Worm (Caenorhabditis elegans): ENCODE measurements around the gene coq-6.

The coq-6 gene

DNA sequence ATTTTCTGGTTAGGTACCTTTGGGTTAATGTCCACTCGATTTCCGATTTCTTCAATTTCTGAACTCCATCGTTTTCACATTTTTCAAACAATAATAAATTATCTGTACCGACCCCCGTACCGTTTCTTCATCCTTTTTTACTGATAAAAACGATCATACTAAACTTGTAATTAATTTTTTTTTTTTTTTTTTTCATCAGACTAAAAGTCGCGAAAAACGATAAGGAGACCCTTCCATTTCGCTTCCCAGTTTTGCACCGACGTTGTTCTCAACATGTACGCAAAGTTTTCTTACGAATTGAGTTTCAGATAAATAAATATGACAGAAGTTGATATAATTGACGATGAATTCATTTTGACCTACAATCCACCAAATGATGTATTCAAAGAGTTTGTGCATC is 15.4 kb upstream of the coq-6 start, which contains the start of gene F44A2.7:
F44A2.7 (plus strand) TSS at position 301 of the 400 bp plus-strand sequence.
- TF ChIP-seq gmeb-1 (tag; optimal IDR thresholded peaks at IDR 0.05) (no peak), ztf-1 (GFP tag; conservative IDR thresholded peaks at IDR 0.05) (no peak), mdl-1 (tag; optimal IDR thresholded peaks at IDR 0.05) (no peak), zag-1 (tag; optimal IDR thresholded peaks at IDR 0.05) (no peak), dmd-4 (tag; optimal IDR thresholded peaks at IDR 0.05) (no peak), nhr-129 (tag; optimal IDR thresholded peaks at IDR 0.05) (no peak), crh-2 (tag; optimal IDR thresholded peaks at IDR 0.05) (no peak), ztf-4 (tag; optimal IDR thresholded peaks at IDR 0.05) (no peak), unc-39 (tag; optimal IDR thresholded peaks at IDR 0.05) (no peak), lsy-2 (tag; optimal IDR thresholded peaks at IDR 0.05) (no peak), peb-1 (tag; optimal IDR thresholded peaks at IDR 0.05) (no peak), nhr-10 (tag; optimal IDR thresholded peaks at IDR 0.05) (no peak), skn-1 (tag; optimal IDR thresholded peaks at IDR 0.05) (no peak), mbf-1 (tag; optimal IDR thresholded peaks at IDR 0.05) (no peak), aly-2 (tag; optimal IDR thresholded peaks at IDR 0.05) (no peak), nhr-237 (tag; optimal IDR thresholded peaks at IDR 0.05) (no peak), ama-1 (optimal IDR thresholded peaks at IDR 0.05) (no peak), ceh-16 (tag; optimal IDR thresholded peaks at IDR 0.05) (no peak), mab-5 (tag; optimal IDR thresholded peaks at IDR 0.05) (no peak)

DNA sequence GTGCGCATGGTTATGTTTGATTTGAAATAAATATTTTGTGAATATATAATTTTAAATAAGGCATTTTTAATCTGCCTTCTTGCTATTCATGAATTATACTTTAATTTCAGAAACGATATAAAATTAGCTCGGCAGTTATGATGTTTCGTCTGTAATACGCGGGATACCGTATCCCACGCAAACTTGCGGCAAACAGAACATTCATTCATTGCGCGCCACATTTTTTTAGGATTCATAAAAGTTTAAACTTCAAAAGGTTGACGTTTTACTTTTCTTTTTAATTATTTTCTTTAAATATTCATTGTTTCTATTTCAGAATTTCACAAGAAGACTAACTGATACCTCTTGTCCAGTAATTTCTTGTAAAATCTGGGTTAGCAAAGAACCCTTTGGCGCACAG is 13.7 kb upstream of the coq-6 start, which contains the start of gene tag-153:
tag-153 (plus strand) TSS at position 200 of the 400 bp plus-strand sequence.
- TF ChIP-seq lin-11 (tag; optimal IDR thresholded peaks at IDR 0.05) (no peak), R02D3.7 (tag; optimal IDR thresholded peaks at IDR 0.05) (no peak), egl-27 (tag; optimal IDR thresholded peaks at IDR 0.05) (no peak), blmp-1 (tag; optimal IDR thresholded peaks at IDR 0.05; ENCODE audit: insufficient read depth) (no peak)

DNA sequence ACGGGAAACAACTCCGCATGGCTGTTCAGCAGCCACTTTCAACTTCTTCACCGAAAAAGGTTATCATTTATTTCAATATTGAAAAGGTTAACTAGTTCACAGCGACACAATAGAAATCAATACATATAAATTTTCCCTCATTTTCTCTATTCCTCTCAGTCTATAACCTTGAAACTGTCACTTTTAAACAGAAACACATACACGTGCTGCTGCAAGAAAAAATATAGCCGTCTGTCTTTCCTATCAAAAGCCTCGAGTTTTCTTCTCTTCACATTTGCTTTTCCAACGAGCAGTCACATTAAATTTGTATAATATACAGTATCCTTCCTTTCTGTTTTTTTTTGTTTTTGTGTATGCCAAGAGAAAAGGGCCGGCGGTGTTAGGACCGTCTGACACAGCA is 12.4 kb upstream of the coq-6 start:
- peak; percentile 58 for TF ChIP-seq nhr-25 (tag; optimal IDR thresholded peaks at IDR 0.05)
- TF ChIP-seq blmp-1 (tag; optimal IDR thresholded peaks at IDR 0.05; ENCODE audit: insufficient read depth): peak; percentile 76
- peak; percentile 1 for TF ChIP-seq C34F6.9 (tag; optimal IDR thresholded peaks at IDR 0.05)
- TF ChIP-seq alr-1 (tag; optimal IDR thresholded peaks at IDR 0.05): no peak

DNA sequence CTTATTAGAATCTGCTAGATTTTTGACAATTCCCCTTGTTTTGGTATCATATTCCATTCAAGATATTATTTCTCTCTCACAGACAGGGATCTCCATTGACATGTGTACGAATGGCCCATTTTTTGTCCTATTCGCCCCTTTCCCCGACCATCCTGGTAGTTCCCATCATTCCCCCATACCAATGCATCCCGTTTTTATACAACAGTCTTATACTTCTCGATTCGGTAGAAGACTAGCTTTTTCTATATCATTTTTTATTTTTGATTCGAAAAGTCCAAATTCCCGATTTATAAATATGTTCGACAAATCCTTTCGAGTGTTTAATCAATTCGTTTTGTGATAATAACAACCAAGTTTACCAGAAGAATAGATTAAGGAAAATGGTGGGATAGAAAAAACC is 9.7 kb upstream of the coq-6 start:
- no peak for TF ChIP-seq egl-27 (tag; optimal IDR thresholded peaks at IDR 0.05)
- no peak for TF ChIP-seq gmeb-1 (tag; optimal IDR thresholded peaks at IDR 0.05)
- TF ChIP-seq ama-1 (optimal IDR thresholded peaks at IDR 0.05): peak; percentile 45
- no peak for TF ChIP-seq blmp-1 (tag; optimal IDR thresholded peaks at IDR 0.05; ENCODE audit: insufficient read depth)

DNA sequence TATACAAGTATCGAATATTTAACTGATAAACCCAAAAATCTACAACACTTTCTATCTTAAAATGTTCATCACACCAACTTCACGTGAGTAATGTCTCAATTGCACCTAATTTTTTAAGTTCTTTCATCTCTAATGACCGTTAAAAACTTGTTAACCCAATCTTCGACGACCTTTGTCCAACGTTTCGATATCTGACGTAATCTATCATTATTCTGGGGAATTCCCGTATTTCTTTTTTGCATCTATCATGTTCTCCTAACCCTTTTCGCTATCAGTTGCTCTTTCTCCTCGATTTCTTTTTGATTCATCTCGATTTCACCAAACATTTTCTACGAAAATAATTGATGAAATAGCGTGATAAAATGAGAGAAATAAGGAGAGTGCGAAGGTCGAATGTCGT is 8.9 kb upstream of the coq-6 start:
- no peak for TF ChIP-seq lin-11 (tag; optimal IDR thresholded peaks at IDR 0.05)
- TF ChIP-seq R02D3.7 (tag; optimal IDR thresholded peaks at IDR 0.05): no peak
- TF ChIP-seq snpc-4 (tag; optimal IDR thresholded peaks at IDR 0.05): no peak
- peak; percentile 19 for TF ChIP-seq gmeb-1 (tag; optimal IDR thresholded peaks at IDR 0.05)
- TF ChIP-seq ztf-4 (tag; optimal IDR thresholded peaks at IDR 0.05): no peak
- no peak for TF ChIP-seq nhr-77 (tag; optimal IDR thresholded peaks at IDR 0.05)
- no peak for TF ChIP-seq elt-1 (tag; optimal IDR thresholded peaks at IDR 0.05)
- no peak for TF ChIP-seq lin-39 (tag; optimal IDR thresholded peaks at IDR 0.05)
- TF ChIP-seq dmd-4 (tag; optimal IDR thresholded peaks at IDR 0.05): no peak
- no peak for TF ChIP-seq nhr-129 (tag; optimal IDR thresholded peaks at IDR 0.05)
- TF ChIP-seq skn-1 (tag; optimal IDR thresholded peaks at IDR 0.05): no peak
- no peak for TF ChIP-seq elt-3 (tag; optimal IDR thresholded peaks at IDR 0.05)
- no peak for TF ChIP-seq nhr-11 (tag; optimal IDR thresholded peaks at IDR 0.05)
- TF ChIP-seq nhr-237 (tag; optimal IDR thresholded peaks at IDR 0.05): no peak
- no peak for TF ChIP-seq unc-39 (tag; optimal IDR thresholded peaks at IDR 0.05)
- no peak for TF ChIP-seq zag-1 (tag; optimal IDR thresholded peaks at IDR 0.05)
- no peak for TF ChIP-seq ZK546.5 (tag; optimal IDR thresholded peaks at IDR 0.05)
- peak; percentile 8 for TF ChIP-seq sma-3 (GFP tag; optimal IDR thresholded peaks at IDR 0.05)
- no peak for TF ChIP-seq peb-1 (tag; optimal IDR thresholded peaks at IDR 0.05)
- TF ChIP-seq egl-27 (tag; optimal IDR thresholded peaks at IDR 0.05): peak; percentile 45
- no peak for TF ChIP-seq unc-55 (GFP tag; optimal IDR thresholded peaks at IDR 0.05)
- TF ChIP-seq fos-1 (tag; optimal IDR thresholded peaks at IDR 0.05): peak; percentile 59
- TF ChIP-seq nhr-23 (tag; optimal IDR thresholded peaks at IDR 0.05): no peak
- TF ChIP-seq ztf-1 (GFP tag; conservative IDR thresholded peaks at IDR 0.05): no peak
- no peak for TF ChIP-seq ama-1 (optimal IDR thresholded peaks at IDR 0.05)
- no peak for TF ChIP-seq aly-2 (tag; optimal IDR thresholded peaks at IDR 0.05)
- TF ChIP-seq lsy-2 (tag; optimal IDR thresholded peaks at IDR 0.05): peak in 1 of 2 experiments; percentile 27
- no peak for TF ChIP-seq ceh-16 (tag; optimal IDR thresholded peaks at IDR 0.05)
- TF ChIP-seq sem-4 (tag; optimal IDR thresholded peaks at IDR 0.05): no peak
- no peak for TF ChIP-seq lin-13 (GFP tag; optimal IDR thresholded peaks at IDR 0.05)
- no peak for TF ChIP-seq unc-62 (GFP tag; optimal IDR thresholded peaks at IDR 0.05)
- no peak for TF ChIP-seq Y55F3AM.14 (GFP tag; optimal IDR thresholded peaks at IDR 0.05)
- TF ChIP-seq nhr-6 (tag; optimal IDR thresholded peaks at IDR 0.05): no peak
- peak; percentile 68 for TF ChIP-seq sma-9 (GFP tag; optimal IDR thresholded peaks at IDR 0.05)
- TF ChIP-seq sma-9 (tag; optimal IDR thresholded peaks at IDR 0.05): no peak
- peak; percentile 54 for TF ChIP-seq nhr-25 (tag; optimal IDR thresholded peaks at IDR 0.05)
- no peak for TF ChIP-seq crh-2 (tag; optimal IDR thresholded peaks at IDR 0.05)
